Fruit fly (Drosophila melanogaster) whole organism: ENCODE data around the gene vret.

Source experiments
- CG8478 ChIP-seq: fragments of >200 bp; optimal IDR thresholded peaks from 2 replicates; lab custom pipeline; 2018; ENCODE audit warnings: inconsistent platforms
- Dll ChIP-seq: fragments of >200 bp; optimal IDR thresholded peaks from 2 replicates; lab custom pipeline; 2017
- EcR ChIP-seq, 2 experiments: fragments of >200 bp; optimal IDR thresholded peaks; 2 replicates each; lab custom pipeline; 2017; ENCODE audit warnings: missing biosample characterization in 2 of 2, missing genetic modification characterization in 2 of 2, missing genetic modification reagents in 2 of 2
- pan ChIP-seq: fragments of >200 bp; optimal IDR thresholded peaks from 2 replicates; lab custom pipeline; 2017
- psq ChIP-seq: fragments of >200 bp; optimal IDR thresholded peaks from 2 replicates; lab custom pipeline; 2017
- usp ChIP-seq: fragments of >200 bp; optimal IDR thresholded peaks from 2 replicates; lab custom pipeline; 2017; ENCODE audit warnings: missing biosample characterization, missing genetic modification characterization, mixed read lengths

The vret gene

DNA sequence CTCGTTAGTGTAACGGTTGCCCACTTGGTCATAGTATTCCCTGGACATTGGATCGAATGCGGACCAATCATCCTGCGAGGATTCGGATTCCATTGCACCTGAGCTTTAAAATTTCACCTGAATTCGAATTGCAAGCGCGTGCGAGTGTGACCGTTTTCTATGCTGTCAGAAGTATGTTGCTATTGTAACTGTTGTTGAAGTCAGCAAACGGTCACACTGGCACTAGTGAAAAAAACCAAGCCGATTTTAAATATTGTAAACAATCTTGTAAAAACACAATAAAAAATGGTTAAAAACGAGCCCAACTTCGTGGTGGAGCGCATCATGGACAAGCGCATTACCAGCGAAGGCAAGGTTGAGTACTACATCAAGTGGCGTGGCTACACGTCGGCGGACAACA, at the start of gene vret, which contains the start of gene HP1c:
vret (minus strand) TSS at position 150 of the 400 bp plus-strand sequence.
HP1c (plus strand) TSS at position 189 of the 400 bp plus-strand sequence.
- no peak for TF ChIP-seq pan
- TF ChIP-seq usp, result no peak
- no peak for TF ChIP-seq Dll (lab: Kevin White, UChicago)
- TF ChIP-seq EcR (GFP tag; optimal IDR thresholded peaks at IDR 0.05; lab: Kevin White, UChicago), result no peak
- no peak for TF ChIP-seq CG8478 (lab: Kevin White, UChicago)
- no peak for TF ChIP-seq psq (lab: Kevin White, UChicago)

DNA sequence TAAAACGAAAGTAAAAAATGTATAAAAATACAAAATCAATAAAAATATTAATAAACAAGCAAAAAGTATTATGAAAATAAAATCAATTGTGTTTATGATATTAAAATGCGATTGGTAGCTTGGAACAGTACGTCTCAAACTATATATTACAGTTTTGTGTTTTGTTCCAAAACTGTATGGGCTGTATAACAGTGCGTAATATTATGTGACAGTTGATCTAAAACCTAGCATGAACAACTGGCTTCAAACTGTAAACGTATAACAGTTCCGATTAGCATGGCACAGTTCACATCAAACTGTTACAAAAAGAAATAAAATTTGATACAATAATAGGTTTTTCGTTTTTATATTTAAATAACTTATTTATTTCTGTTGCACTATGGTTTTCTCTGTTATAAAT, 48.6 kb upstream of the vret start:
- TF ChIP-seq pan (no peak), EcR (GFP tag; optimal IDR thresholded peaks at IDR 0.05; lab: Kevin White, UChicago) (no peak), psq (lab: Kevin White, UChicago) (no peak), Dll (lab: Kevin White, UChicago) (no peak), CG8478 (lab: Kevin White, UChicago) (no peak), usp (no peak)

DNA sequence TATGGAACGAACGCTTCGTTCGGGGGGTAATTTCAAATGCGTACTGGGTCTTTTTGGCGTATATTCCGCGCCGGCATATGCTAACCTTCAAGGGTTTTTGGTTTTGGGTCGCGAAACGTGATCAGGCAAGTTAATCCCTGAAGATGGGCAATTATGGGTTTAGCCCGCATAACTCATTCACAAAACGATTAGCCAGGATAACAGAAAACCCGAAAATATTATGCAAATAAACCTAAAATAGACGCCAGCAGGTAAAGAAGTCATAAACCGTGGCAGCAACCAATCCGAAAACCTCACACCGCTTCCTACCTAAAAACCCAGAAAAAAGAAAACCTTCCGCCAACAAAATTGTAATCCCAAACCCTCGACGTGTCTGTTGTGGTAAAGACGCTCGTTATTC, 43.7 kb upstream of the vret start:
- TF ChIP-seq pan, result no peak
- TF ChIP-seq usp, result no peak
- TF ChIP-seq CG8478 (lab: Kevin White, UChicago), result no peak
- TF ChIP-seq Dll (lab: Kevin White, UChicago), result no peak
- no peak for TF ChIP-seq psq (lab: Kevin White, UChicago)
- TF ChIP-seq EcR (GFP tag; optimal IDR thresholded peaks at IDR 0.05; lab: Kevin White, UChicago), result no peak

DNA sequence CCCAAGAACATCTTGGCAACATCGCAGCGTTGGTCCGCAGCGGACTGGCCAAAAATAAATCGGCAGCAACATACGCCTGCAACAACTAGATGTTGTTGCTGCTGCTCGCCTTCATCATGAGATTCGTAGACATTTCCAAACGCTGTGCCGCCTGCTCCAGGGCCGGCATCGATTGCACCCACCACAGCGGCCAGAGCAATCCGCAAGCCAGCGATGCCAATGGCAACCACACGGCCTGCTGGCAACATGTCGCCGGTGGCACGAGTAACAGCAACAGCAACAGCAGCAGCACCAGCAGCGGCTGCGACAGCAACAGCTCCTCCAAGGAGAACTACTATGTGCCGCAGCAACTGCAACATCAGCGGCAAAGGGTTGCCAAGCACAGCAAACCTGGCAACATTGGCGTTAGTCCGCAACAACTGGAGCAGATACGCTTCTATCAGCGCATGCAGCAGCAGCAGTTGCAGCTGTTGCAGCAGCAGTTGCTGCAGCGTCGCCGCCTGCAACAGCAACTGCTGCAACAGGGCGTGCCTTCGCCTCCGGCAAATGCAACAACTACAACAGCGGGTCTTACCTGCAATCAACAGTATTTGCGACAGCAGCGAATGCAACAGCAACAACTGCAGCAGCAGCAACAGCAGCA, 39.4 kb upstream of the vret start:
- no peak for TF ChIP-seq psq (lab: Kevin White, UChicago)
- no peak for TF ChIP-seq EcR (GFP tag; optimal IDR thresholded peaks at IDR 0.05; lab: Kevin White, UChicago)
- no peak for TF ChIP-seq Dll (lab: Kevin White, UChicago)
- TF ChIP-seq CG8478 (lab: Kevin White, UChicago), result no peak
- TF ChIP-seq usp, result no peak
- TF ChIP-seq pan, result no peak

DNA sequence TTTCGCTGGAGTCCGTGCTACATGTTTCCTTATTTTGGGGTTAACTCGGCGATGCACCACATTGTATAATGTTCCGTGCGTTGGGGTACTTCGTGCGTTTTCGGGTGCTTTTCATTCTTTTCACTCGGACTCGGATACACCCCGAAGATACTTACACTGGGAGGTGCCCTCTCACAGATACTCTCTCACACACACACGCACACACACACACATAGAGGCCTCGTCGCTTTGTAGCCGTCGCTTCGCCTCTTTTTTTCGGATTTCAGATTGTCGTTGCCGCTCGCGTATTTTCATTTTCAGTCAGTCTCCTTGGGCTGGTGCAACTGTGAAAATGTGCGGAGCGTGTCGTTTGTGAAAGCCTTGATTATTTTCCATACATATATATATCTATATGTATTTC, 36.0 kb upstream of the vret start:
- no peak for TF ChIP-seq psq (lab: Kevin White, UChicago)
- TF ChIP-seq CG8478 (lab: Kevin White, UChicago), result no peak
- TF ChIP-seq Dll (lab: Kevin White, UChicago), result no peak
- no peak for TF ChIP-seq usp
- no peak for TF ChIP-seq pan
- no peak for TF ChIP-seq EcR (GFP tag; optimal IDR thresholded peaks at IDR 0.05; lab: Kevin White, UChicago)

DNA sequence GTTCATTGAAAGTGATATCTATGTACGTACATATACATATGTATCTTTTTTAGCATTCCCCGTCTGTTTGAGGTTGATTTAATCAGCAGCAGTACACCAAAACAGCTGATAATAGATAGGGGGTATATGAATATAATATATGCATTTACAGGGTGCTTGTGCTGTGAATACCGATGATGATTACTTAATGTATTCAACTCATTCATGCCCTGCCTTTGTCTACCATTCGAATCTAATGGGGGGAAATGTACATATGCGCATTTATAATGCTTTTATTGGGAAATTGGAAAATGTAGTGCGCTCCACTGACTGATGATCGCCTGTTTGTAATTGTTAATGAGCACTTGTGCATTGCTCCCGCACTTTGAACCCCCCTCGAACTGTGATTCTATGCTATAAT, 34.8 kb upstream of the vret start:
- TF ChIP-seq usp, result no peak
- no peak for TF ChIP-seq CG8478 (lab: Kevin White, UChicago)
- no peak for TF ChIP-seq psq (lab: Kevin White, UChicago)
- no peak for TF ChIP-seq Dll (lab: Kevin White, UChicago)
- TF ChIP-seq pan, result no peak
- no peak for TF ChIP-seq EcR (GFP tag; optimal IDR thresholded peaks at IDR 0.05; lab: Kevin White, UChicago)

DNA sequence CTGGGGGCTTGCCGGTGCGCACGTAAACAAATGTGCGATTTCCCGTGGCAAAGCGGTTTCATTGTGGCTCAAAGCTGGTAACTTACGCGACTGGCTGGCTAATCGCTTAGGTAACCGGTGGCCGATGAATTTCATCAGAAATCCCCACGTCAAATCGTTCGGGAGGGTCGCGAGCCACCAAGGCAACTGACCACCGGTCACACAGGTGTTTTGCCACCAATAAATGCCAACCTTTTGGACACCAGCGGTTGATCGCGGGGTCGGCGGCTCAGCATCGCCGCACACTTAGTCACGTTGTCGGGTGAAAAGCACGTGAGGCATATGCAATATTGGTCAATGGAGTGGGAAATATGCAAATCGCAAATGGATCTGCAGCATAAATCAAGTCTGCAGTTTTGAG, 31.1 kb upstream of the vret start:
- TF ChIP-seq usp (no peak), EcR (GFP tag; optimal IDR thresholded peaks at IDR 0.05; lab: Kevin White, UChicago) (no peak), CG8478 (lab: Kevin White, UChicago) (no peak), psq (lab: Kevin White, UChicago) (no peak)

DNA sequence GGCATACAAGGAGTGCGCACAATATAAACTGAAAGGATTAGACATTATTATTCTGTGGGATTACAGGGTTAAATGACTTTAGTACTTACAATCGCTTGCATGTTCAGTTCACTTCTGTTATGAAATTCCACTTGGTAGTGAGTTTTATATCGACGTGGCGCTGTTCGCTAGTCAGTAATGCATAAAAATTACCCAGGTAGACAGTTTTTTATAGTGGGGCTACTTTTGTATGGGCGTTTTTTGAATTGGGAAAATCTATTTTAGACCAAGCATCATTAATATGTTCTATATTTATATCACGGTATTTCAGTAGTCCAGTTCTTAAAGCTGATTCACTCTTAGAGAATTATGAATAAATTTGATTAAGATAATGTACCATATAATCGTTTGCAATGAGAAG, 26.3 kb upstream of the vret start, which contains the start of gene CG43095:
CG43095 (minus strand) TSS at position 101 of the 400 bp plus-strand sequence.
- no peak for TF ChIP-seq Dll (lab: Kevin White, UChicago)
- TF ChIP-seq psq (lab: Kevin White, UChicago), result no peak
- no peak for TF ChIP-seq CG8478 (lab: Kevin White, UChicago)
- TF ChIP-seq EcR (GFP tag; optimal IDR thresholded peaks at IDR 0.05; lab: Kevin White, UChicago), result no peak
- no peak for TF ChIP-seq usp
- TF ChIP-seq pan, result no peak

DNA sequence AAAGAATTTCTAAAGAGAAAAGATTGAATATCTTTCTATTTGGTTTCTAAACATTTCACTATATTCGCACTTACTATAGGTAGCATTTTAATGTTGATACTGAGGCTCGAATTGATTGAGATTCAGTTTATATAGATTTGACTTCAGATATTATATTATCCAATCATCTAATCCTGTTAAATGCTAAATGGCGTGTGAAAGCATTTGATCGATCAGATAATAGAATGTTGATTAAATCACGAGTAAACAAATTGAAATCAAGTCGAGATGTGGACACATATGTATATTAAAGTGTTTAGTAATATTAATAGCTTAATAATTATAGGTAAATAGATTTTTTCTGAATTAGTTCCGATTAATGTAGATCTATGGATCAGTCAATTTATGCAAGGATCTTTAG, 25.5 kb upstream of the vret start, which contains the start of gene CG43094:
CG43094 (minus strand) TSS at position 101 of the 400 bp plus-strand sequence.
- no peak for TF ChIP-seq Dll (lab: Kevin White, UChicago)

DNA sequence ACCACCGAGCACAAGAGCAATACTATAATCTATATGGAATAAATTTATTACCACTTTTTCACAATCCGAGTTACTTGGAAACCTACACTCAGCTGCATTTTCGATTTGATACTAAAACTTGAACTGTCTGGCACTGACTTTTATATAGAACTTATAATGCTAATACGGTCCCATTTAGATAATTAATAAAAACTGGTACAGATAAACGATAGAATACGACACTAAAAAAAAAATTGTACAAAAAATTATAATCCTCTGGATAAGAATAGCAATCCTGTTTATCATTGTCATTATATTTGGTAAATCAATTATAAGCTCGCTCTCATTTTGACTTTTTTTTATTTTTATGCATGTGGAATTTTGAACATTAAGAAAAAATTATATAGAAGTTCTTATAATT, 24.8 kb upstream of the vret start, which contains the start of gene CG43093:
CG43093 (minus strand) TSS at position 101 of the 400 bp plus-strand sequence.
- TF ChIP-seq psq (lab: Kevin White, UChicago), result no peak
- no peak for TF ChIP-seq usp
- TF ChIP-seq EcR (GFP tag; optimal IDR thresholded peaks at IDR 0.05; lab: Kevin White, UChicago), result no peak
- TF ChIP-seq Dll (lab: Kevin White, UChicago), result no peak
- no peak for TF ChIP-seq CG8478 (lab: Kevin White, UChicago)
- TF ChIP-seq pan, result no peak

DNA sequence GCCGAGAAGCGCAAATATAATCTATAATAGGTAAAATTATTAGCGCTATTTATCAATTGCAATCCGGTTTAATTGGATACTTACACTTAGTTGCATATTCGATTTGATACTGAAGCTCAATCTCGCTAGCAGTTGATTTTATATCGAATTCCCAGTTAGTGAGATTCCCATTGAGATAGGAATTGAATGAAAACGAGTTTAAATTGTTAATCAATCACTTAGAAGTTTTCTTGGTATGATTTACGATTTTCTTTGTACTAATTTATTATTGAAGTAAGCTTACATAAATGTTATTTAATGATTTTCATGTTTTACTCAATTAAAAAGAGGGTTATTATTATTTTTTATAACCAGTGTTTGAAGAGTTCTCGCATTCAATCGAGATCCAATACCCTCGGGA, 24.2 kb upstream of the vret start, which contains the start of gene CG43092:
CG43092 (minus strand) TSS at position 101 of the 400 bp plus-strand sequence.
- TF ChIP-seq usp (no peak), pan (no peak), Dll (lab: Kevin White, UChicago) (no peak), CG8478 (lab: Kevin White, UChicago) (no peak), psq (lab: Kevin White, UChicago) (no peak), EcR (GFP tag; optimal IDR thresholded peaks at IDR 0.05; lab: Kevin White, UChicago) (no peak)

DNA sequence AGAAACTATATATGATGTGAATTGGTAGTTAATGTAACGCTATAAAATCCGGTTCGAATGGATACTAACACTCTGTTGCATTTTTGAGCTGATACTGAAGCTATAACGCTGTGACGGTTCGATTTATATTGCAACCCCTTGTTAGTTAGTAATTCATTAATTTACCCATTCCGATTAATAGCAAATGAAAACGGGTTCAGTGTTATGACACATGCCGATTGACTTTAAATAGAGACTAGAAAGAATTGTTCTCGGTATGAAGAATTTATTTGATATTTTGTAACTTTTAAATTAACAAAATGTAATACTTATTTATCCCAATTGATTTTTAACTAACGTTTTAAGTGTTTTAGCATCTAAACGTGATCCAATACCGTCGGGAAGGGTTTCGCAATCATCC, 23.3 kb upstream of the vret start, which contains the start of gene CG43091:
CG43091 (minus strand) TSS at position 101 of the 400 bp plus-strand sequence.
- no peak for TF ChIP-seq EcR (GFP tag; optimal IDR thresholded peaks at IDR 0.05; lab: Kevin White, UChicago)
- no peak for TF ChIP-seq psq (lab: Kevin White, UChicago)
- no peak for TF ChIP-seq pan
- TF ChIP-seq Dll (lab: Kevin White, UChicago), result no peak
- no peak for TF ChIP-seq usp
- no peak for TF ChIP-seq CG8478 (lab: Kevin White, UChicago)
